Fruit fly (Drosophila melanogaster): ENCODE measurements around the gene Arl1.

The Arl1 gene

dm6 chr3L:16027163-16027633 is 44.3 kb downstream of the Arl1 start (continued):
- peak; percentile 13; the same call in 1 of the 3 replicates for TF ChIP-seq tgo (GFP tag; IDR thresholded peaks at IDR 0.05)
- TF ChIP-seq CG15011 (GFP tag; optimal IDR thresholded peaks at IDR 0.05), result peak; percentile 61
- no peak for TF ChIP-seq CG11247 (GFP tag; IDR thresholded peaks at IDR 0.05)
- TF ChIP-seq CG13123 (GFP tag; optimal IDR thresholded peaks at IDR 0.05), result no peak
- peak; percentile 38 for TF ChIP-seq CG15269 (tag; optimal IDR thresholded peaks at IDR 0.05)
- no peak for TF ChIP-seq exex (tag; optimal IDR thresholded peaks at IDR 0.05)
- TF ChIP-seq CG10366 (GFP tag; IDR thresholded peaks at IDR 0.05), result peak; percentile 30; the same call in 1 of the 2 replicates
- no peak for TF ChIP-seq vfl (GFP tag; optimal IDR thresholded peaks at IDR 0.05)
- peak; percentile 13 for TF ChIP-seq scrt (GFP tag; optimal IDR thresholded peaks at IDR 0.05)
- no peak for TF ChIP-seq Optix (GFP tag; IDR thresholded peaks at IDR 0.05)
- TF ChIP-seq CG2199 (GFP tag; IDR thresholded peaks at IDR 0.05), result 0 out of 3 replicates have a peak, but pooled peaks have one; percentile 55
- TF ChIP-seq CG10209 (GFP tag; optimal IDR thresholded peaks at IDR 0.05), result peak; percentile 63
- TF ChIP-seq CG17568 (GFP tag; optimal IDR thresholded peaks at IDR 0.05), result peak; percentile 70
- no peak for TF ChIP-seq chm (GFP tag; IDR thresholded peaks at IDR 0.05)
- TF ChIP-seq run (tag; optimal IDR thresholded peaks at IDR 0.05), result peak; percentile 24
- peak; percentile 68 for TF ChIP-seq HLHmδ (GFP tag; optimal IDR thresholded peaks at IDR 0.05)
- TF ChIP-seq ara (GFP tag; IDR thresholded peaks at IDR 0.05), result peak; percentile 44; the same call in 1 of the 2 replicates
- no peak for TF ChIP-seq HmgD (GFP tag; optimal IDR thresholded peaks at IDR 0.05)
- peak; percentile 39; the same call in 1 of the 2 replicates for TF ChIP-seq CG32772 (GFP tag; IDR thresholded peaks at IDR 0.05)
- peak; percentile 73 for TF ChIP-seq CG12104 (GFP tag; optimal IDR thresholded peaks at IDR 0.05)
- TF ChIP-seq cas (GFP tag; IDR thresholded peaks at IDR 0.05), result no peak
- peak; percentile 47 for TF ChIP-seq Nf-YB (GFP tag; optimal IDR thresholded peaks at IDR 0.05)
- TF ChIP-seq CG15696 (tag; optimal IDR thresholded peaks at IDR 0.05), result peak; percentile 74
- TF ChIP-seq Xrp1 (GFP tag; IDR thresholded peaks at IDR 0.05), result peak; percentile 63
- no peak for TF ChIP-seq Hr51 (GFP tag; optimal IDR thresholded peaks at IDR 0.05)
- no peak for TF ChIP-seq stwl (tag; optimal IDR thresholded peaks at IDR 0.05)
- TF ChIP-seq twi (tag; optimal IDR thresholded peaks at IDR 0.05), result peak; percentile 32
- TF ChIP-seq CG31388 (GFP tag; optimal IDR thresholded peaks at IDR 0.05), result no peak
- TF ChIP-seq Bdp1 (GFP tag; optimal IDR thresholded peaks at IDR 0.05), result no peak
- TF ChIP-seq tna (GFP tag; IDR thresholded peaks at IDR 0.05; ENCODE audit: partially characterized antibody), result no peak
- no peak for TF ChIP-seq nerfin-2 (GFP tag; IDR thresholded peaks at IDR 0.05; ENCODE audit: partially characterized antibody)
- 0 out of 2 replicates have a peak, but pooled peaks have one; percentile 24 for TF ChIP-seq peb (GFP tag; IDR thresholded peaks at IDR 0.05)
- TF ChIP-seq Hr78 (GFP tag; optimal IDR thresholded peaks at IDR 0.05), result peak in 1 of 2 experiments; percentile 11
- TF ChIP-seq CG9609 (GFP tag; optimal IDR thresholded peaks at IDR 0.05), result no peak
- TF ChIP-seq gfzf (GFP tag; optimal IDR thresholded peaks at IDR 0.05), result no peak
- TF ChIP-seq Dip3 (GFP tag; optimal IDR thresholded peaks at IDR 0.05), result no peak
- peak; percentile 12 for TF ChIP-seq Lhr (GFP tag; optimal IDR thresholded peaks at IDR 0.05)
- TF ChIP-seq CG15514 (GFP tag; optimal IDR thresholded peaks at IDR 0.05), result peak; percentile 50
- TF ChIP-seq CG12155 (GFP tag; optimal IDR thresholded peaks at IDR 0.05), result no peak
- TF ChIP-seq CG9932 (GFP tag; IDR thresholded peaks at IDR 0.05), result peak; percentile 50
- TF ChIP-seq CG32532 (GFP tag; IDR thresholded peaks at IDR 0.05), result peak; percentile 41; the same call in 1 of the 2 replicates
- no peak for TF ChIP-seq Gsc (GFP tag; IDR thresholded peaks at IDR 0.05)
- no peak for TF ChIP-seq CG43689 (GFP tag; IDR thresholded peaks at IDR 0.05)
- TF ChIP-seq Elba2 (GFP tag; optimal IDR thresholded peaks at IDR 0.05), result no peak
- TF ChIP-seq Tbp (GFP tag; optimal IDR thresholded peaks at IDR 0.05), result no peak
- no peak for TF ChIP-seq prd (optimal IDR thresholded peaks at IDR 0.05)
- peak; percentile 33; the same call in 1 of the 3 replicates for TF ChIP-seq prd (GFP tag; IDR thresholded peaks at IDR 0.05)
- TF ChIP-seq CG7271 (tag; optimal IDR thresholded peaks at IDR 0.05), result peak; percentile 17
- TF ChIP-seq CG17186 (GFP tag; optimal IDR thresholded peaks at IDR 0.05), result no peak
- TF ChIP-seq pum (GFP tag; optimal IDR thresholded peaks at IDR 0.05), result no peak
